Fruit fly (Drosophila melanogaster) whole organism, embryonic: ENCODE results near the gene CG42876.
A peak's percentile ranks its signal among the peaks of the same experiment; 100 is the strongest.

Experiments used
- BEAF-32 ChIP-seq: fragments of 200-800 bp; sonication (Bioruptor generic); optimal IDR thresholded peaks from 3 replicates; lab custom pipeline; 2017; ENCODE audit warnings: missing biosample characterization, missing genetic modification characterization, mild to moderate bottlenecking, moderate library complexity, missing genetic modification reagents
- CG15269 ChIP-seq: fragments of 200-800 bp; sonication (Bioruptor generic); optimal IDR thresholded peaks from 2 replicates; lab custom pipeline; 2018; ENCODE audit warnings: missing biosample characterization, mild to moderate bottlenecking, missing genetic modification characterization, moderate library complexity
- CG1603 ChIP-seq: fragments of 200-800 bp; sonication (Bioruptor generic); optimal IDR thresholded peaks from 2 replicates; lab custom pipeline; 2019; ENCODE audit warnings: missing biosample characterization, mild to moderate bottlenecking, missing genetic modification characterization, moderate library complexity
- CG30403 ChIP-seq: fragments of 200-800 bp; sonication (Bioruptor generic); optimal IDR thresholded peaks from 3 replicates; lab custom pipeline; 2016; ENCODE audit warnings: missing biosample characterization, missing genetic modification characterization
- CG6683 ChIP-seq: fragments of 200-800 bp; sonication (Bioruptor generic); optimal IDR thresholded peaks from 2 replicates; lab custom pipeline; 2017; ENCODE audit warnings: missing biosample characterization, mild to moderate bottlenecking, missing genetic modification characterization, missing genetic modification reagents
- H2.0 ChIP-seq: fragments of 200-800 bp; sonication (Bioruptor generic); IDR thresholded peaks from 2 replicates; pipeline ENCODE4 v1.3.6; 2022; ENCODE audit warnings: missing biosample characterization, missing genetic modification characterization
- HLH54F ChIP-seq: fragments of 200-800 bp; sonication (Bioruptor generic); optimal IDR thresholded peaks from 3 replicates; lab custom pipeline; 2016; ENCODE audit warnings: missing biosample characterization, missing genetic modification characterization
- Sox100B ChIP-seq: fragments of 200-800 bp; sonication (Bioruptor generic); optimal IDR thresholded peaks from 3 replicates; lab custom pipeline; 2018; ENCODE audit warnings: missing biosample characterization, mild to moderate bottlenecking, missing genetic modification characterization
- Spps ChIP-seq: fragments of 200-800 bp; sonication (Bioruptor generic); optimal IDR thresholded peaks from 2 replicates; lab custom pipeline; 2018; ENCODE audit warnings: missing biosample characterization, mild to moderate bottlenecking, missing genetic modification characterization
- ftz-f1 ChIP-seq: fragments of 200-800 bp; sonication (Bioruptor generic); optimal IDR thresholded peaks from 2 replicates; lab custom pipeline; 2016; ENCODE audit warnings: missing biosample characterization, missing genetic modification characterization
- peb ChIP-seq: fragments of 200-800 bp; sonication (Bioruptor generic); IDR thresholded peaks from 2 replicates; pipeline ENCODE4 v1.3.6; 2022; ENCODE audit warnings: missing biosample characterization, missing genetic modification characterization
- sc ChIP-seq, 3 experiments: fragments of >200 bp in 2 of 3; fragments of 200-800 bp in 1 of 3; sonication (Bioruptor generic) in 1 of 3; optimal IDR thresholded peaks; 2 replicates in 2 of 3; 3 replicates in 1 of 3; lab custom pipeline; 2017; ENCODE audit warnings: mild to moderate bottlenecking in 1 of 3, missing biosample characterization in 1 of 3, missing genetic modification characterization in 1 of 3, missing genetic modification reagents in 1 of 3
- slp2 ChIP-seq: fragments of 200-800 bp; sonication (Bioruptor generic); optimal IDR thresholded peaks from 2 replicates; lab custom pipeline; 2016; ENCODE audit warnings: missing biosample characterization, missing genetic modification characterization
- tio ChIP-seq: fragments of 200-800 bp; sonication (Bioruptor generic); optimal IDR thresholded peaks from 2 replicates; lab custom pipeline; 2017; ENCODE audit warnings: missing biosample characterization, missing genetic modification characterization, inconsistent platforms

DNA sequence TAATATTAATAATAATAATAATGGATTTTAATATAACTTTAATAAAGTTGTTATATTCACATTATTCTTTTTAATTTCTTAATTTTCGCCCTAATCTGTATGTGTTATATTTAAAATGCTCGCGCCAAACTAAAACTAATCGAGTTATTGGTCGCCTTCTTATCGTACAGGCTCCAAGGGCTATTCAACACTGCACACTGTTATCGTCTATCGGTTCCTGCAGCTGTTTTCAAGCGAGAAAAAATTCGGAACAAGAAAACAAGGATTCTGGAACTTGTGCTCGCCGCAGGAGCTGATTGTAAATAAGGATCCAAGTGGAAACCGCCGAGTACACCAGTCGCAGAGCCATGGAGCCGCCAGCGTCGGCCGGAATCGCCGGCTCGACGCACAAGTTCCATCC lies 47.9 kb downstream of the CG42876 start, which contains the start of gene CG3793:
- TF ChIP-seq CG15269 (tag; lab: Kevin White, UChicago) (no peak), CG30403 (GFP tag; lab: Kevin White, UChicago) (no peak), CG6683 (GFP tag; lab: Kevin White, UChicago) (no peak), ftz-f1 (no peak), BEAF-32 (GFP tag; lab: Kevin White, UChicago) (peak; percentile 38), Sox100B (GFP tag; lab: Kevin White, UChicago) (no peak), Spps (tag; lab: Kevin White, UChicago) (no peak), peb (GFP tag; lab: Robert Waterston, UW) (no peak), HLH54F (GFP tag; lab: Kevin White, UChicago) (no peak), tio (GFP tag; lab: Kevin White, UChicago) (no peak), slp2 (GFP tag; lab: Kevin White, UChicago) (no peak), CG1603 (tag; lab: Kevin White, UChicago) (peak; percentile 21), sc (optimal IDR thresholded peaks at IDR 0.05; lab: Kevin White, UChicago) (no peak), sc (GFP tag; optimal IDR thresholded peaks at IDR 0.05; lab: Kevin White, UChicago) (no peak), H2.0 (GFP tag; lab: Robert Waterston, UW) (no peak)
